Fruit fly (Drosophila melanogaster) whole organism, prepupa: ENCODE measurements around the gene AP-1gamma.
"Not testable (repeated sequence)": the region's sequence is repeated elsewhere in the genome, so short reads cannot be mapped to it uniquely, and the experiment has no call there.

Source experiments
- CG11294 ChIP-seq: fragments of 200-800 bp; sonication (Bioruptor generic); IDR thresholded peaks from 2 replicates; pipeline ENCODE4 v1.3.6; 2022; ENCODE audit warnings: missing biosample characterization, missing genetic modification characterization
- CG11902 ChIP-seq: fragments of 200-800 bp; sonication (Bioruptor generic); optimal IDR thresholded peaks from 3 replicates; lab custom pipeline; 2016; ENCODE audit warnings: missing biosample characterization, missing genetic modification characterization
- CG1621 ChIP-seq: fragments of 200-800 bp; sonication (Bioruptor generic); optimal IDR thresholded peaks from 3 replicates; lab custom pipeline; 2018; ENCODE audit warnings: missing biosample characterization, mild to moderate bottlenecking, missing genetic modification characterization
- CG32006 ChIP-seq: fragments of 200-800 bp; sonication (Bioruptor generic); optimal IDR thresholded peaks from 3 replicates; lab custom pipeline; 2017; ENCODE audit warnings: missing biosample characterization, mild to moderate bottlenecking, missing genetic modification characterization
- CG4318 ChIP-seq: fragments of 200-800 bp; sonication (Bioruptor generic); optimal IDR thresholded peaks from 3 replicates; lab custom pipeline; 2017; ENCODE audit warnings: missing biosample characterization, mild to moderate bottlenecking, missing genetic modification characterization
- CG6163 ChIP-seq: fragments of 200-800 bp; sonication (Bioruptor generic); IDR thresholded peaks from 3 replicates; pipeline ENCODE4 v1.3.6; 2022; ENCODE audit warnings: missing biosample characterization, missing genetic modification characterization
- CG6792 ChIP-seq: fragments of 200-800 bp; sonication (Bioruptor generic); optimal IDR thresholded peaks from 3 replicates; lab custom pipeline; 2016; ENCODE audit warnings: missing biosample characterization, missing genetic modification characterization
- CG6808 ChIP-seq: fragments of 200-800 bp; sonication (Bioruptor generic); optimal IDR thresholded peaks from 3 replicates; lab custom pipeline; 2017; ENCODE audit warnings: missing biosample characterization, missing genetic modification characterization, mild to moderate bottlenecking, moderate library complexity, missing genetic modification reagents
- CG6854 ChIP-seq: fragments of 200-800 bp; sonication (Bioruptor generic); optimal IDR thresholded peaks from 2 replicates; lab custom pipeline; 2017; ENCODE audit warnings: missing biosample characterization, mild to moderate bottlenecking, missing genetic modification characterization
- CG8119 ChIP-seq: fragments of 200-800 bp; sonication (Bioruptor generic); IDR thresholded peaks from 3 replicates; pipeline ENCODE4 v1.3.6; 2022; ENCODE audit warnings: missing biosample characterization, missing genetic modification characterization
- CG8319 ChIP-seq: fragments of 200-800 bp; sonication (Bioruptor generic); optimal IDR thresholded peaks from 3 replicates; lab custom pipeline; 2016; ENCODE audit warnings: missing biosample characterization, missing genetic modification characterization
- CG8632 ChIP-seq: fragments of 200-800 bp; sonication (Bioruptor generic); optimal IDR thresholded peaks from 3 replicates; lab custom pipeline; 2016; ENCODE audit warnings: missing biosample characterization, missing genetic modification characterization
- CG9139 ChIP-seq: fragments of 200-800 bp; sonication (Bioruptor generic); optimal IDR thresholded peaks from 3 replicates; lab custom pipeline; 2017; ENCODE audit warnings: missing biosample characterization, mild to moderate bottlenecking, missing genetic modification characterization
- Eip78C ChIP-seq: fragments of 200-800 bp; sonication (Bioruptor generic); peaks from one replicate; lab custom pipeline; 2016; ENCODE audit warnings: missing biosample characterization, missing genetic modification characterization
- Eip93F ChIP-seq: fragments of 200-800 bp; sonication (Bioruptor generic); optimal IDR thresholded peaks from 2 replicates; lab custom pipeline; 2016; ENCODE audit warnings: missing biosample characterization, mild to moderate bottlenecking, missing genetic modification characterization
- Ets96B ChIP-seq: fragments of 200-800 bp; optimal IDR thresholded peaks from 2 replicates; lab custom pipeline; 2019; ENCODE audit warnings: missing biosample characterization, mild to moderate bottlenecking, missing genetic modification characterization, moderate library complexity
- Gug ChIP-seq: fragments of 200-800 bp; sonication (Bioruptor generic); IDR thresholded peaks from 2 replicates; pipeline ENCODE4 v1.3.6; 2022; ENCODE audit warnings: missing biosample characterization, missing genetic modification characterization
- Hr38 ChIP-seq: sonication (Bioruptor generic); optimal IDR thresholded peaks from 2 replicates; lab custom pipeline; 2016; ENCODE audit warnings: missing biosample characterization, missing genetic modification characterization
- Hr39 ChIP-seq: fragments of 200-800 bp; sonication (Bioruptor generic); optimal IDR thresholded peaks from 2 replicates; lab custom pipeline; 2016; ENCODE audit warnings: missing biosample characterization, missing genetic modification characterization
- Lpt ChIP-seq: fragments of 200-800 bp; sonication (Bioruptor generic); optimal IDR thresholded peaks from 3 replicates; lab custom pipeline; 2016; ENCODE audit warnings: missing biosample characterization, missing genetic modification characterization
- OdsH ChIP-seq: fragments of 200-800 bp; sonication (Bioruptor generic); optimal IDR thresholded peaks from 3 replicates; lab custom pipeline; 2016; ENCODE audit warnings: missing biosample characterization, missing genetic modification characterization
- Smox ChIP-seq: fragments of 200-800 bp; sonication (Bioruptor generic); optimal IDR thresholded peaks from 3 replicates; lab custom pipeline; 2016; ENCODE audit warnings: missing biosample characterization, missing genetic modification characterization
- Sox14 ChIP-seq: fragments of 200-800 bp; sonication (Bioruptor generic); optimal IDR thresholded peaks from 3 replicates; lab custom pipeline; 2016; ENCODE audit warnings: missing biosample characterization, missing genetic modification characterization
- achi ChIP-seq: fragments of 200-800 bp; sonication (Bioruptor generic); optimal IDR thresholded peaks from 3 replicates; lab custom pipeline; 2016; ENCODE audit warnings: missing biosample characterization, missing genetic modification characterization
- acj6 ChIP-seq: fragments of 200-800 bp; sonication (Bioruptor generic); optimal IDR thresholded peaks from 3 replicates; lab custom pipeline; 2016; ENCODE audit warnings: missing biosample characterization, missing genetic modification characterization
- dac ChIP-seq: fragments of 200-800 bp; sonication (Bioruptor generic); optimal IDR thresholded peaks from 2 replicates; lab custom pipeline; 2017; ENCODE audit warnings: missing biosample characterization, mild to moderate bottlenecking, missing genetic modification characterization
- dsx ChIP-seq: fragments of 200-800 bp; optimal IDR thresholded peaks from 3 replicates; lab custom pipeline; 2019; ENCODE audit warnings: missing biosample characterization, mild to moderate bottlenecking, missing genetic modification characterization, moderate library complexity; ENCODE audit not compliant: poor library complexity, severe bottlenecking
- eg ChIP-seq: fragments of 200-800 bp; sonication (Bioruptor generic); IDR thresholded peaks from 3 replicates; pipeline ENCODE4 v1.3.6; 2022; ENCODE audit warnings: missing biosample characterization, missing genetic modification characterization
- esn ChIP-seq: fragments of 200-800 bp; sonication (Bioruptor generic); optimal IDR thresholded peaks from 2 replicates; lab custom pipeline; 2016; ENCODE audit warnings: missing biosample characterization, mild to moderate bottlenecking, missing genetic modification characterization, moderate library complexity
- fd59A ChIP-seq: fragments of 200-800 bp; sonication (Bioruptor generic); optimal IDR thresholded peaks from 2 replicates; lab custom pipeline; 2017; ENCODE audit warnings: missing biosample characterization, mild to moderate bottlenecking, missing genetic modification characterization, missing genetic modification reagents
- fd85E ChIP-seq: fragments of 200-800 bp; sonication (Bioruptor generic); optimal IDR thresholded peaks from 3 replicates; lab custom pipeline; 2016; ENCODE audit warnings: missing biosample characterization, missing genetic modification characterization
- net ChIP-seq: fragments of 200-800 bp; sonication (Bioruptor generic); optimal IDR thresholded peaks from 3 replicates; lab custom pipeline; 2016; ENCODE audit warnings: missing biosample characterization, missing genetic modification characterization
- pdm3 ChIP-seq: fragments of 200-800 bp; sonication (Bioruptor generic); optimal IDR thresholded peaks from 3 replicates; lab custom pipeline; 2016; ENCODE audit warnings: missing biosample characterization, missing genetic modification characterization
- salr ChIP-seq, 2 experiments: fragments of 200-800 bp; sonication (Bioruptor generic); optimal IDR thresholded peaks; 3 replicates each; lab custom pipeline; 2016 to 2018; ENCODE audit warnings: missing biosample characterization in 2 of 2, missing genetic modification characterization in 2 of 2, mild to moderate bottlenecking in 1 of 2
- ss ChIP-seq, 2 experiments: fragments of 200-800 bp; sonication (Bioruptor generic); optimal IDR thresholded peaks; 2 replicates in 1 of 2; 3 replicates in 1 of 2; lab custom pipeline; 2017 to 2018; ENCODE audit warnings: mild to moderate bottlenecking in 2 of 2, missing biosample characterization in 2 of 2, missing genetic modification characterization in 2 of 2, moderate library complexity in 1 of 2
- svp ChIP-seq: fragments of 200-800 bp; sonication (Bioruptor generic); peaks from one replicate; lab custom pipeline; 2016; ENCODE audit warnings: missing biosample characterization, missing genetic modification characterization
- topi ChIP-seq: fragments of 200-800 bp; sonication (Bioruptor generic); optimal IDR thresholded peaks from 3 replicates; lab custom pipeline; 2016; ENCODE audit warnings: missing biosample characterization, missing genetic modification characterization

The AP-1gamma gene

DNA sequence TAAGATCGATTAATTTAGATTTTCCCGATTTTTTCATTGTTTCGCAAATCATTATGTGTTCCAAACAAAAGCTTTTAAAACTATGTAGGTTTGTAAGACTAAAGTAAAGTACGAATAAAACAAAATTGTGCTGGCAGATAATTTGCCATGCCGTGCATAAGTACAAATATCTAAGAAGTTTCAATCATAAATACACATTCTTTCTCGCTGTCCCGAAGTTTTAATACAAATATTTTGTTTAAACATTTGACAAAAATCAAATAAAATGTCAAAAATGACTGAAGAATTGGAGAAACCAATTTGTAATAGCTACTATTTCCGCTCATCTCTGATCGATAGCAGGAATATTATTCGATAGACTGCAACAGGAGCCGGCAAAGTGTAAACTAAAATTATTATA lies 25.9 kb upstream of the AP-1gamma start, which contains the start of gene APC4 (continued):
- no peak for TF ChIP-seq Gug (GFP tag; lab: Robert Waterston, UW)

DNA sequence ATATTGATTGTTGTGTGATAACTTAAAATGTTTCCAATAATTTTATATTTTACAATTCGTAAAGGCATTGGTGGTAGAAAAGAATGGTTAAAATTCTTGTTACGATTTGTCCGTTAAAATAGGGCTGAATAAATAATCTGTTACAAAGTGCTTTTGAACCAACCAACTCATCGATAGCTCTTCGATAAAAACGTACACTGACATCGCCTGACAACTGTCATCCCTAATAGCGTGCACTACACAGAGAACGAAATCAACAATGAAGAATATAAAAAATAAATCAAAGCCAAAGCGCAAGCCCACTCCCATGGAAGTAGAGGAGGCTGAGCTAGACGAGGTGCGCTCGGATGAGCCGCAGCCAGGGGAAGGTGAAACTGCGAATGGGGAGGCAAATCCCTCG lies 22.8 kb upstream of the AP-1gamma start, which contains the start of gene CG32708:
CG32708 (plus strand) TSS at position 207 of the 400 bp plus-strand sequence.
- no peak for TF ChIP-seq Sox14
- TF ChIP-seq CG4318 (GFP tag; lab: Kevin White, UChicago), result no peak
- TF ChIP-seq dac (GFP tag; lab: Kevin White, UChicago), result no peak
- TF ChIP-seq Smox (GFP tag; lab: Kevin White, UChicago), result no peak
- no peak for TF ChIP-seq acj6 (GFP tag; lab: Kevin White, UChicago)
- TF ChIP-seq Eip78C (GFP tag; lab: Kevin White, UChicago), result peak; percentile 49
- peak; percentile 35 for TF ChIP-seq dsx (GFP tag; lab: Kevin White, UChicago)
- no peak for TF ChIP-seq achi (GFP tag; lab: Kevin White, UChicago)

dm6 chrX:9086702-9087179 lies 21.8 kb upstream of the AP-1gamma start, which contains the start of gene CG32706:
Gene CG32706 (plus strand): TSS chrX:9087129.
- TF ChIP-seq CG8119 (GFP tag; lab: Robert Waterston, UW); Hr39 (GFP tag; lab: Kevin White, UChicago); CG6808 (GFP tag; lab: Kevin White, UChicago): not testable (repeated sequence)

DNA sequence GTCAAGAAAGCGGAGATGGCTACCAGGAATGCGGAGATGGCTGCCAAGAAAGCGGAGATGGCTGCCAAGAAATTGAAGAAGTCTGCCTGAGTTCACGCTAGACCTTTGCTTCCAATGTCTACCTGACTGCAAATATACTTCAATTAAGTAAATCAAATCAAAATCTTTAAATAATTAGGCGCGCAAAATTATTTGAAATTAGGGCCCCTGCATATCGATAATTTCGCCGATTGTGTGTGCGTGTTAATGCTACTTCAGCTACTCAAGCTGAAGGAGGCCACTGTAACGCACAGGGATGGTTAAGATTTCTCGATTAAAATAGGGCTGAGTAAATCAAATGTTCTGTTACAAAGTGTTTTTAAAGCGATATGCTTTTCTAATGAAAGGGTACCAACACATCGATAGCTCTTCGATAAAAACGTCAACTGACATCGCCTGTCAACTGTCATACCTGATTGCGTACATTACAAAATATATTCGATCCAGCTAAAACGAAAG lies 20.5 kb upstream of the AP-1gamma start, which contains the start of gene CG6999:
CG6999 (plus strand) TSS at position 448 of the 498 bp plus-strand sequence.
- TF ChIP-seq CG11294 (GFP tag; lab: Robert Waterston, UW); ss (GFP tag; optimal IDR thresholded peaks at IDR 0.05; lab: Kevin White, UChicago); OdsH: not testable (repeated sequence)

DNA sequence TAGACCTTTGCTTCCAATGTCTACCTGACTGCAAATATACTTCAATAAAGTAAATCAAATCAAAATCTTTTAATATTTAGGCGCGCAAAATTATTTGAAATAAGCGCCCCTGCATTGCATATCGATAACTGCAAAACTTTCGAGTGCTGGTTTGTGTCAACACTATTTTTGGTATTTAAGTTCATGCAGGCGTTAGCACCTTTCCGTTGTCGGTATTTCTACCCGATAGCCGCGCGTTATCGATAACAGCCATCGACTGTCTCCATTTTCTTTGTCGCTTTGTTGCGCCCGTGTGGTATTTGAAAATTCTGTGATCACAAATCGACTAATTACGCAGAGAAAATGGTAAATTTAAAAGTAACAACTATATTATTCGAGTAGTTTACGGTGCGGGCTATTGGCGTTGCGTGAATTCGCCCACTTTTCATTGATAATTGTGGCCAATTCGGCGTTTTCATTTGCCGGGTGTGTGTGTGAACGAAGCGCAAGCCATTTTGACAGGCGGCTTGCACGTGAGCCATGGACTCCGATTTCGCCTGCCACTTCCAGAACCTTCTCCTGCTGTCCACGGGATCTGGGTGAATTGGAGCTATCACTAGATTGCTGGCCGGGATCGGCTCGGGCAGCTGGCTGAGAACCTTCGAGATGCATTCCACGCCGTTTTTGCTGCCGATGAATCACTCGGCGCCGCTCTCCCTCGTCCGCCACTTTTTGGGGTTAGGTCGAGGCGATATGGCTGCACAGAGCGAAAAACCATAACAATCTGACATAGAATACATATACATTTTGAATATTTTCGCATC lies 19.0 kb upstream of the AP-1gamma start, which contains the start of gene CCT2:
CCT2 (plus strand) TSS at position 260 of the 803 bp plus-strand sequence.
- TF ChIP-seq net (GFP tag; lab: Kevin White, UChicago) (no peak), topi (GFP tag; lab: Kevin White, UChicago) (no peak), acj6 (GFP tag; lab: Kevin White, UChicago) (no peak), CG6854 (GFP tag; lab: Kevin White, UChicago) (peak; percentile 23), achi (GFP tag; lab: Kevin White, UChicago) (peak; percentile 18), CG11294 (GFP tag; lab: Robert Waterston, UW) (no peak), Gug (GFP tag; lab: Robert Waterston, UW) (no peak), CG1621 (tag; lab: Kevin White, UChicago) (no peak), CG6792 (no peak), CG6163 (GFP tag; lab: Robert Waterston, UW) (no peak), CG32006 (no peak), Sox14 (peak; percentile 71), svp (GFP tag; lab: Kevin White, UChicago) (peak; percentile 88), fd85E (GFP tag; lab: Kevin White, UChicago) (no peak), salr (GFP tag; optimal IDR thresholded peaks at IDR 0.05; lab: Kevin White, UChicago) (no peak), esn (GFP tag; lab: Kevin White, UChicago) (peak; percentile 3), Lpt (GFP tag; lab: Kevin White, UChicago) (no peak), pdm3 (GFP tag; lab: Kevin White, UChicago) (no peak), Smox (GFP tag; lab: Kevin White, UChicago) (no peak), ss (GFP tag; optimal IDR thresholded peaks at IDR 0.05; lab: Kevin White, UChicago) (no peak), Eip78C (GFP tag; lab: Kevin White, UChicago) (peak; percentile 51), dac (GFP tag; lab: Kevin White, UChicago) (no peak), CG8632 (GFP tag; lab: Kevin White, UChicago) (no peak), Hr39 (GFP tag; lab: Kevin White, UChicago) (no peak), CG11902 (no peak), Hr38 (GFP tag; lab: Kevin White, UChicago) (no peak), eg (GFP tag; lab: Robert Waterston, UW) (no peak), CG8319 (GFP tag; lab: Kevin White, UChicago) (no peak), fd59A (GFP tag; lab: Kevin White, UChicago) (no peak), Ets96B (tag; lab: Kevin White, UChicago) (no peak), Eip93F (no peak), CG9139 (GFP tag; lab: Kevin White, UChicago) (no peak)
